Worm (Caenorhabditis elegans) whole organism, midembryonic: ENCODE results near the gene lys-10.

Experiments used
- T22C8.4 ChIP-seq: fragments of 200-800 bp; sonication (Bioruptor generic); IDR thresholded peaks from 2 replicates; pipeline ENCODE4 v1.3.6; 2022; ENCODE audit warnings: missing genetic modification characterization, missing compliant biosample characterization
- cog-1 ChIP-seq: sonication (generic microtip); optimal IDR thresholded peaks from 2 replicates; lab custom pipeline; 2016; ENCODE audit warnings: missing genetic modification characterization, missing compliant biosample characterization
- flt-1 ChIP-seq: fragments of 200-800 bp; sonication (Bioruptor generic); IDR thresholded peaks from 2 replicates; pipeline ENCODE4 v1.3.6; 2022; ENCODE audit warnings: missing genetic modification characterization, missing compliant biosample characterization
- klf-2 ChIP-seq: fragments of 200-800 bp; sonication (Bioruptor generic); conservative IDR thresholded peaks from 2 replicates; pipeline ENCODE4 v1.3.6; 2022; ENCODE audit warnings: missing genetic modification reagents, missing genetic modification characterization, missing compliant biosample characterization
- med-1 ChIP-seq: sonication (generic microtip); optimal IDR thresholded peaks from 2 replicates; lab custom pipeline; 2017; ENCODE audit warnings: missing genetic modification characterization, mild to moderate bottlenecking, missing compliant biosample characterization, antibody characterized with exemption, missing genetic modification reagents; ENCODE audit not compliant: insufficient read depth
- ref-1 ChIP-seq: fragments of 200-800 bp; sonication (Bioruptor generic); conservative IDR thresholded peaks from 2 replicates; pipeline ENCODE4 v1.3.6; 2022; ENCODE audit warnings: missing genetic modification reagents, missing genetic modification characterization, missing compliant biosample characterization
- tab-1 ChIP-seq: fragments of 200-800 bp; sonication (Bioruptor generic); IDR thresholded peaks from 2 replicates; pipeline ENCODE4 v1.3.6; 2022; ENCODE audit warnings: missing genetic modification characterization, missing compliant biosample characterization
- ztf-29 ChIP-seq: fragments of 200-800 bp; sonication (Bioruptor generic); IDR thresholded peaks from 2 replicates; pipeline ENCODE4 v1.3.6; 2022; ENCODE audit warnings: missing genetic modification reagents, missing genetic modification characterization, missing compliant biosample characterization

ce11 chrIV:8325667-8326066, 7.0 kb upstream of the lys-10 start, which contains the start of gene F35H10.3:
- TF ChIP-seq ztf-29 (GFP tag; lab: Robert Waterston, UW): no peak
- no peak for TF ChIP-seq ref-1
- TF ChIP-seq cog-1: no peak
- TF ChIP-seq T22C8.4: no peak
- no peak for TF ChIP-seq klf-2 (GFP tag; lab: Robert Waterston, UW)
- no peak for TF ChIP-seq tab-1
- no peak for TF ChIP-seq flt-1
- TF ChIP-seq med-1: no peak
